Worm (Caenorhabditis elegans) whole organism, young adult: ENCODE data around the gene ech-8.

Experiments
- B0019.2 ChIP-seq: fragments of 200-800 bp; sonication (Bioruptor generic); conservative IDR thresholded peaks from 2 replicates; pipeline ENCODE4 v1.3.6; 2022; ENCODE audit warnings: missing genetic modification reagents, missing genetic modification characterization, missing compliant biosample characterization
- B0035.1 ChIP-seq: sonication (generic microtip); optimal IDR thresholded peaks from 2 replicates; lab custom pipeline; 2016; ENCODE audit warnings: missing genetic modification characterization, mild to moderate bottlenecking, missing compliant biosample characterization, missing genotype, missing genetic modification reagents
- B0261.1 ChIP-seq: sonication (generic microtip); optimal IDR thresholded peaks from 2 replicates; lab custom pipeline; 2016; ENCODE audit warnings: mild to moderate bottlenecking, missing genetic modification characterization, moderate library complexity, missing compliant biosample characterization
- C17E4.6 ChIP-seq: fragments of 200-800 bp; sonication (Bioruptor generic); IDR thresholded peaks from 2 replicates; pipeline ENCODE4 v1.3.6; 2022; ENCODE audit warnings: missing genetic modification reagents, missing genetic modification characterization, missing compliant biosample characterization
- D2030.7 ChIP-seq: fragments of 200-800 bp; sonication (Bioruptor generic); IDR thresholded peaks from 2 replicates; pipeline ENCODE4 v1.3.6; 2022; ENCODE audit warnings: missing genetic modification reagents, missing genetic modification characterization, missing compliant biosample characterization
- F33H1.4 ChIP-seq: fragments of 200-800 bp; sonication (Bioruptor generic); IDR thresholded peaks from 2 replicates; pipeline ENCODE4 v1.3.6; 2022; ENCODE audit warnings: missing genetic modification reagents, missing genetic modification characterization, missing compliant biosample characterization
- F37B4.10 ChIP-seq: fragments of 200-800 bp; sonication (Bioruptor generic); IDR thresholded peaks from 2 replicates; pipeline ENCODE4 v1.3.6; 2022; ENCODE audit warnings: missing genetic modification characterization, missing compliant biosample characterization
- F39B2.1 ChIP-seq: fragments of 200-800 bp; sonication (Bioruptor generic); IDR thresholded peaks from 2 replicates; pipeline ENCODE4 v1.3.6; 2022; ENCODE audit warnings: missing genetic modification reagents, missing genetic modification characterization, missing compliant biosample characterization
- F49E8.2 ChIP-seq: sonication (generic microtip); optimal IDR thresholded peaks from 3 replicates; lab custom pipeline; 2017; ENCODE audit warnings: missing genetic modification characterization, mild to moderate bottlenecking, missing compliant biosample characterization, antibody characterized with exemption, moderate library complexity; ENCODE audit not compliant: insufficient read depth
- F52B5.7 ChIP-seq: sonication (generic microtip); optimal IDR thresholded peaks from 2 replicates; lab custom pipeline; 2016; ENCODE audit warnings: mild to moderate bottlenecking, missing genetic modification characterization, missing compliant biosample characterization
- K11D2.4 ChIP-seq: fragments of 200-800 bp; sonication (Bioruptor generic); IDR thresholded peaks from 2 replicates; pipeline ENCODE4 v1.3.6; 2022; ENCODE audit warnings: missing genetic modification reagents, missing genetic modification characterization, missing compliant biosample characterization
- Y53F4B.3 ChIP-seq: fragments of 200-800 bp; sonication (Bioruptor generic); IDR thresholded peaks from 2 replicates; pipeline ENCODE4 v1.3.6; 2022; ENCODE audit warnings: missing genetic modification reagents, missing genetic modification characterization, missing compliant biosample characterization
- Y67H2A.10 ChIP-seq: fragments of 200-800 bp; sonication (Bioruptor generic); conservative IDR thresholded peaks from 2 replicates; pipeline ENCODE4 v1.3.6; 2022; ENCODE audit warnings: missing genetic modification reagents, missing genetic modification characterization, missing compliant biosample characterization
- ZK185.1 ChIP-seq: sonication (generic microtip); optimal IDR thresholded peaks from 2 replicates; lab custom pipeline; 2016; ENCODE audit warnings: mild to moderate bottlenecking, missing genetic modification characterization, missing compliant biosample characterization; ENCODE audit not compliant: poor library complexity, severe bottlenecking
- attf-3 ChIP-seq: fragments of 200-800 bp; sonication (Bioruptor generic); conservative IDR thresholded peaks from 2 replicates; pipeline ENCODE4 v1.3.6; 2022; ENCODE audit warnings: missing genetic modification reagents, missing genetic modification characterization, missing compliant biosample characterization
- attf-5 ChIP-seq: fragments of 200-800 bp; sonication (Bioruptor generic); optimal IDR thresholded peaks from 2 replicates; lab custom pipeline; 2018; ENCODE audit warnings: mild to moderate bottlenecking, missing genetic modification characterization, missing compliant biosample characterization
- bed-1 ChIP-seq: fragments of 200-800 bp; sonication (Bioruptor generic); IDR thresholded peaks from 2 replicates; pipeline ENCODE4 v1.3.6; 2022; ENCODE audit warnings: missing genetic modification reagents, missing genetic modification characterization, missing compliant biosample characterization
- cebp-1 ChIP-seq, 2 experiments: fragments of 200-800 bp in 1 of 2; sonication (Bioruptor generic) in 1 of 2; sonication (generic microtip) in 1 of 2; IDR thresholded peaks in 1 of 2; optimal IDR thresholded peaks in 1 of 2; 2 replicates each; pipeline versions ENCODE4 v1.3.6 to Lab custom; 2017 to 2022; ENCODE audit warnings: missing compliant biosample characterization in 2 of 2, missing genetic modification characterization in 2 of 2, mild to moderate bottlenecking in 1 of 2, missing genetic modification reagents in 1 of 2, moderate library complexity in 1 of 2
- ceh-79 ChIP-seq: sonication (generic microtip); optimal IDR thresholded peaks from 2 replicates; lab custom pipeline; 2017; ENCODE audit warnings: mild to moderate bottlenecking, missing genetic modification characterization, missing compliant biosample characterization
- chd-7 ChIP-seq: sonication (generic microtip); optimal IDR thresholded peaks from 2 replicates; lab custom pipeline; 2016; ENCODE audit warnings: mild to moderate bottlenecking, missing genetic modification characterization, moderate library complexity, missing compliant biosample characterization
- dox-1 ChIP-seq: fragments of 200-800 bp; sonication (Bioruptor generic); IDR thresholded peaks from 2 replicates; pipeline ENCODE4 v1.3.6; 2022; ENCODE audit warnings: missing genetic modification reagents, missing genetic modification characterization, missing compliant biosample characterization
- egl-44 ChIP-seq: fragments of 200-800 bp; sonication (Bioruptor generic); IDR thresholded peaks from 2 replicates; pipeline ENCODE4 v1.3.6; 2022; ENCODE audit warnings: missing genetic modification reagents, missing genetic modification characterization, missing compliant biosample characterization
- egrh-3 ChIP-seq: fragments of 200-800 bp; sonication (Bioruptor generic); IDR thresholded peaks from 2 replicates; pipeline ENCODE4 v1.3.6; 2022; ENCODE audit warnings: missing genetic modification reagents, missing genetic modification characterization, missing compliant biosample characterization
- ets-4 ChIP-seq: fragments of 200-800 bp; sonication (Bioruptor generic); optimal IDR thresholded peaks from 2 replicates; lab custom pipeline; 2018; ENCODE audit warnings: mild to moderate bottlenecking, missing genetic modification characterization, missing compliant biosample characterization
- lir-1 ChIP-seq: fragments of 200-800 bp; sonication (Bioruptor generic); conservative IDR thresholded peaks from 2 replicates; pipeline ENCODE4 v1.3.6; 2022; ENCODE audit warnings: missing genetic modification reagents, missing genetic modification characterization, missing compliant biosample characterization
- nfyb-1 ChIP-seq: fragments of 200-800 bp; sonication (Bioruptor generic); IDR thresholded peaks from 2 replicates; pipeline ENCODE4 v1.3.6; 2022; ENCODE audit warnings: missing genetic modification reagents, missing genetic modification characterization, missing compliant biosample characterization
- nhr-179 ChIP-seq: sonication (generic microtip); optimal IDR thresholded peaks from 2 replicates; lab custom pipeline; 2016; ENCODE audit warnings: mild to moderate bottlenecking, missing genetic modification characterization, missing compliant biosample characterization
- nhr-27 ChIP-seq: fragments of 200-800 bp; sonication (Bioruptor generic); optimal IDR thresholded peaks from 2 replicates; lab custom pipeline; 2018; ENCODE audit warnings: mild to moderate bottlenecking, missing genetic modification characterization, moderate library complexity, missing compliant biosample characterization
- nhr-80 ChIP-seq: sonication (generic microtip); optimal IDR thresholded peaks from 2 replicates; lab custom pipeline; 2016; ENCODE audit warnings: missing genetic modification characterization, missing compliant biosample characterization
- nhr-90 ChIP-seq: sonication (generic microtip); optimal IDR thresholded peaks from 2 replicates; lab custom pipeline; 2016; ENCODE audit warnings: missing genotype, mild to moderate bottlenecking, missing genetic modification characterization, missing compliant biosample characterization
- pha-4 ChIP-seq: fragments of 150-350 bp; sonication (generic microtip); optimal IDR thresholded peaks from 2 replicates; lab custom pipeline; 2014; ENCODE audit warnings: missing biosample characterization, missing genetic modification reagents, missing genetic modification characterization
- rcor-1 ChIP-seq: fragments of 200-800 bp; sonication (Bioruptor generic); IDR thresholded peaks from 2 replicates; pipeline ENCODE4 v1.3.6; 2022; ENCODE audit warnings: missing genetic modification reagents, missing genetic modification characterization, missing compliant biosample characterization
- sdz-38 ChIP-seq: sonication (generic microtip); optimal IDR thresholded peaks from 2 replicates; lab custom pipeline; 2016; ENCODE audit warnings: missing genotype, missing genetic modification characterization, missing compliant biosample characterization
- snpc-3.4 ChIP-seq: sonication (generic microtip); optimal IDR thresholded peaks from 2 replicates; lab custom pipeline; 2017; ENCODE audit warnings: missing genetic modification characterization, mild to moderate bottlenecking, missing compliant biosample characterization, antibody characterized with exemption, moderate library complexity, missing genotype, missing genetic modification reagents
- sptf-2 ChIP-seq: fragments of 200-800 bp; sonication (Bioruptor generic); optimal IDR thresholded peaks from 2 replicates; lab custom pipeline; 2018; ENCODE audit warnings: mild to moderate bottlenecking, missing genetic modification characterization, missing compliant biosample characterization
- tlf-1 ChIP-seq: fragments of 200-800 bp; sonication (Bioruptor generic); optimal IDR thresholded peaks from 2 replicates; lab custom pipeline; 2018; ENCODE audit warnings: mild to moderate bottlenecking, missing genetic modification characterization, missing compliant biosample characterization
- unc-130 ChIP-seq: sonication (generic microtip); optimal IDR thresholded peaks from 2 replicates; lab custom pipeline; 2016; ENCODE audit warnings: missing genetic modification reagents, missing genetic modification characterization, missing compliant biosample characterization
- zim-3 ChIP-seq: sonication (generic microtip); optimal IDR thresholded peaks from 2 replicates; lab custom pipeline; 2017; ENCODE audit warnings: mild to moderate bottlenecking, missing genetic modification characterization, moderate library complexity, missing compliant biosample characterization

The ech-8 gene

ce11 chrIV:10239045-10239444, at the start of gene ech-8:
Gene ech-8, minus strand, starts transcription at chrIV:10239176.
- TF ChIP-seq lir-1 (GFP tag; lab: Robert Waterston, UW) (no peak), attf-5 (no peak), nhr-179 (tag; lab: Kevin White, UChicago) (no peak), F33H1.4 (GFP tag; lab: Robert Waterston, UW) (no peak), D2030.7 (no peak), egrh-3 (GFP tag; lab: Robert Waterston, UW) (no peak), Y53F4B.3 (GFP tag; lab: Robert Waterston, UW) (no peak), bed-1 (GFP tag; lab: Robert Waterston, UW) (no peak), attf-3 (GFP tag; lab: Robert Waterston, UW) (no peak), pha-4 (tag; lab: Kevin White, UChicago) (no peak)
- TF ChIP-seq, all 124 proteins: peak for 0

ce11 chrIV:10288575-10288974, 49.6 kb upstream of the ech-8 start:
- TF ChIP-seq cebp-1 (GFP tag; IDR thresholded peaks at IDR 0.05; lab: Robert Waterston, UW) (no peak), cebp-1 (tag; optimal IDR thresholded peaks at IDR 0.05; lab: Kevin White, UChicago) (no peak), snpc-3.4 (tag; lab: Kevin White, UChicago) (no peak), dox-1 (GFP tag; lab: Robert Waterston, UW) (no peak), F37B4.10 (GFP tag; lab: Robert Waterston, UW) (no peak), rcor-1 (no peak), nfyb-1 (no peak), nhr-27 (tag; lab: Kevin White, UChicago) (no peak), Y67H2A.10 (GFP tag; lab: Robert Waterston, UW) (no peak), sdz-38 (tag; lab: Kevin White, UChicago) (no peak), K11D2.4 (no peak), tlf-1 (no peak), sptf-2 (GFP tag; lab: Kevin White, UChicago) (no peak), egrh-3 (GFP tag; lab: Robert Waterston, UW) (no peak), C17E4.6 (GFP tag; lab: Robert Waterston, UW) (no peak), ets-4 (no peak)

- TF ChIP-seq ets-4 (no peak), ceh-79 (tag; lab: Kevin White, UChicago) (no peak), F52B5.7 (no peak), zim-3 (tag; lab: Kevin White, UChicago) (no peak), B0019.2 (no peak), ZK185.1 (tag; lab: Kevin White, UChicago) (no peak), egl-44 (GFP tag; lab: Robert Waterston, UW) (no peak), unc-130 (GFP tag; lab: Kevin White, UChicago) (no peak), B0035.1 (tag; lab: Kevin White, UChicago) (no peak), pha-4 (tag; lab: Kevin White, UChicago) (no peak), snpc-3.4 (tag; lab: Kevin White, UChicago) (no peak), C17E4.6 (GFP tag; lab: Robert Waterston, UW) (no peak), nhr-80 (tag; lab: Kevin White, UChicago) (no peak), B0261.1 (tag; lab: Kevin White, UChicago) (no peak), nhr-90 (tag; lab: Kevin White, UChicago) (no peak), chd-7 (tag; lab: Kevin White, UChicago) (no peak), F49E8.2 (tag; lab: Kevin White, UChicago) (no peak), dox-1 (GFP tag; lab: Robert Waterston, UW) (no peak), F39B2.1 (no peak)
Observed at ce11 chrIV:10286655-10287054, 47.7 kb upstream of the ech-8 start, which contains the start of gene ebax-1. Gene ebax-1, plus strand, starts transcription at chrIV:10286955.
